Fruit fly (Drosophila melanogaster) whole organism, embryonic: ENCODE data around the gene CG13359.

ENCODE experiments used
- Aef1 ChIP-seq: fragments of 200-800 bp; sonication (Bioruptor generic); IDR thresholded peaks from 3 replicates; pipeline ENCODE4 v1.3.6; 2022; ENCODE audit warnings: missing biosample characterization, missing genetic modification characterization
- B-H2 ChIP-seq: fragments of 200-800 bp; sonication (Bioruptor generic); optimal IDR thresholded peaks from 2 replicates; lab custom pipeline; 2018; ENCODE audit warnings: missing biosample characterization, mild to moderate bottlenecking, missing genetic modification characterization
- Bgb ChIP-seq: fragments of 200-800 bp; sonication (Bioruptor generic); IDR thresholded peaks from 2 replicates; pipeline ENCODE4 v1.3.6; 2022; ENCODE audit warnings: missing biosample characterization, missing genetic modification characterization; ENCODE audit not compliant: partially characterized antibody
- Bteb2 ChIP-seq: fragments of 200-800 bp; sonication (Bioruptor generic); optimal IDR thresholded peaks from 2 replicates; lab custom pipeline; 2016; ENCODE audit warnings: missing biosample characterization, missing genetic modification characterization
- CG10462 ChIP-seq: fragments of 200-800 bp; sonication (Bioruptor generic); optimal IDR thresholded peaks from 2 replicates; lab custom pipeline; 2016; ENCODE audit warnings: missing biosample characterization, missing genetic modification characterization
- CG12299 ChIP-seq: fragments of 200-800 bp; sonication (Bioruptor generic); optimal IDR thresholded peaks from 2 replicates; lab custom pipeline; 2018; ENCODE audit warnings: missing biosample characterization, mild to moderate bottlenecking, missing genetic modification characterization
- CG12391 ChIP-seq: fragments of 200-800 bp; sonication (Bioruptor generic); optimal IDR thresholded peaks from 3 replicates; lab custom pipeline; 2018; ENCODE audit warnings: missing biosample characterization, mild to moderate bottlenecking, missing genetic modification characterization, moderate library complexity
- CG15269 ChIP-seq: fragments of 200-800 bp; sonication (Bioruptor generic); optimal IDR thresholded peaks from 2 replicates; lab custom pipeline; 2018; ENCODE audit warnings: missing biosample characterization, mild to moderate bottlenecking, missing genetic modification characterization, moderate library complexity
- CG1529 ChIP-seq: fragments of 200-800 bp; sonication (Bioruptor generic); optimal IDR thresholded peaks from 3 replicates; lab custom pipeline; 2018; ENCODE audit warnings: missing biosample characterization, missing genetic modification characterization
- CG1603 ChIP-seq: fragments of 200-800 bp; sonication (Bioruptor generic); optimal IDR thresholded peaks from 2 replicates; lab custom pipeline; 2019; ENCODE audit warnings: missing biosample characterization, mild to moderate bottlenecking, missing genetic modification characterization, moderate library complexity
- CG16779 ChIP-seq: fragments of 200-800 bp; sonication (Bioruptor generic); IDR thresholded peaks from 2 replicates; pipeline ENCODE4 v1.3.6; 2022; ENCODE audit warnings: missing biosample characterization, missing genetic modification characterization
- CG17328 ChIP-seq: fragments of 200-800 bp; sonication (Bioruptor generic); IDR thresholded peaks from 2 replicates; pipeline ENCODE4 v1.3.6; 2022; ENCODE audit warnings: missing biosample characterization, missing genetic modification characterization
- CG17361 ChIP-seq: fragments of 200-800 bp; sonication (Bioruptor generic); IDR thresholded peaks from 3 replicates; pipeline ENCODE4 v1.3.6; 2022; ENCODE audit warnings: missing biosample characterization, missing genetic modification characterization
- CG17385 ChIP-seq: fragments of 200-800 bp; sonication (Bioruptor generic); optimal IDR thresholded peaks from 3 replicates; lab custom pipeline; 2018; ENCODE audit warnings: missing biosample characterization, mild to moderate bottlenecking, missing genetic modification characterization
- CG17912 ChIP-seq: fragments of 200-800 bp; sonication (Bioruptor generic); optimal IDR thresholded peaks from 2 replicates; lab custom pipeline; 2018; ENCODE audit warnings: missing biosample characterization, mild to moderate bottlenecking, missing genetic modification characterization
- CG2129 ChIP-seq: fragments of 200-800 bp; sonication (Bioruptor generic); IDR thresholded peaks from 2 replicates; pipeline ENCODE4 v1.3.6; 2022; ENCODE audit warnings: missing biosample characterization, missing genetic modification characterization; ENCODE audit not compliant: partially characterized antibody
- CG31224 ChIP-seq: fragments of 200-800 bp; sonication (Bioruptor generic); IDR thresholded peaks from 2 replicates; pipeline ENCODE4 v1.3.6; 2022; ENCODE audit warnings: missing biosample characterization, missing genetic modification characterization
- CG4404 ChIP-seq: fragments of 200-800 bp; sonication (Bioruptor generic); IDR thresholded peaks from 2 replicates; pipeline ENCODE4 v1.3.6; 2022; ENCODE audit warnings: missing biosample characterization, missing genetic modification characterization
- CG4424 ChIP-seq: fragments of 200-800 bp; sonication (Bioruptor generic); optimal IDR thresholded peaks from 3 replicates; lab custom pipeline; 2016; ENCODE audit warnings: missing biosample characterization, missing genetic modification characterization
- CG7357 ChIP-seq: fragments of 200-800 bp; sonication (Bioruptor generic); IDR thresholded peaks from 3 replicates; pipeline ENCODE4 v1.3.6; 2022; ENCODE audit warnings: missing biosample characterization, missing genetic modification characterization
- CG7963 ChIP-seq: fragments of 200-800 bp; sonication (Bioruptor generic); IDR thresholded peaks from 3 replicates; pipeline ENCODE4 v1.3.6; 2022; ENCODE audit warnings: missing biosample characterization, missing genetic modification characterization; ENCODE audit not compliant: partially characterized antibody
- CG8290 ChIP-seq, 3 experiments: fragments of 200-800 bp; sonication (Bioruptor generic); optimal IDR thresholded peaks; 2 replicates each; lab custom pipeline; 2016 to 2019; ENCODE audit warnings: missing biosample characterization in 3 of 3, missing genetic modification characterization in 3 of 3, mild to moderate bottlenecking in 2 of 3, moderate library complexity in 1 of 3
- Deaf1 ChIP-seq: fragments of 200-800 bp; optimal IDR thresholded peaks from 3 replicates; lab custom pipeline; 2019; ENCODE audit warnings: missing biosample characterization, mild to moderate bottlenecking, missing genetic modification characterization, moderate library complexity
- Dek ChIP-seq: fragments of 200-800 bp; sonication (Bioruptor generic); optimal IDR thresholded peaks from 3 replicates; lab custom pipeline; 2019; ENCODE audit warnings: missing biosample characterization, mild to moderate bottlenecking, missing genetic modification characterization, moderate library complexity
- Dip2 ChIP-seq: fragments of 200-800 bp; sonication (Bioruptor generic); IDR thresholded peaks from 2 replicates; pipeline ENCODE4 v1.3.6; 2022; ENCODE audit warnings: missing biosample characterization, missing genetic modification characterization
- Ets97D ChIP-seq: fragments of 200-800 bp; sonication (Bioruptor generic); optimal IDR thresholded peaks from 3 replicates; lab custom pipeline; 2016; ENCODE audit warnings: missing biosample characterization, missing genetic modification characterization
- HLH4C ChIP-seq: fragments of 200-800 bp; sonication (Bioruptor generic); IDR thresholded peaks from 3 replicates; pipeline ENCODE4 v1.3.6; 2022; ENCODE audit warnings: missing biosample characterization, missing genetic modification characterization; ENCODE audit not compliant: partially characterized antibody
- Hand ChIP-seq: fragments of 200-800 bp; sonication (Bioruptor generic); optimal IDR thresholded peaks from 2 replicates; lab custom pipeline; 2017; ENCODE audit warnings: mild to moderate bottlenecking, missing biosample characterization, missing genetic modification reagents, missing genetic modification characterization
- Lhr ChIP-seq: fragments of 200-800 bp; sonication (Bioruptor generic); optimal IDR thresholded peaks from 3 replicates; lab custom pipeline; 2017; ENCODE audit warnings: mild to moderate bottlenecking, missing biosample characterization, missing genetic modification reagents, missing genetic modification characterization
- Oli ChIP-seq: fragments of 200-800 bp; sonication (Bioruptor generic); optimal IDR thresholded peaks from 2 replicates; lab custom pipeline; 2018; ENCODE audit warnings: missing biosample characterization, mild to moderate bottlenecking, missing genetic modification characterization, moderate library complexity
- Opbp ChIP-seq: fragments of 200-800 bp; sonication (Bioruptor generic); IDR thresholded peaks from 3 replicates; pipeline ENCODE4 v1.3.6; 2022; ENCODE audit warnings: missing biosample characterization, missing genetic modification characterization; ENCODE audit not compliant: partially characterized antibody
- Side ChIP-seq: fragments of 200-800 bp; sonication (Bioruptor generic); optimal IDR thresholded peaks from 2 replicates; lab custom pipeline; 2016; ENCODE audit warnings: missing biosample characterization, missing genetic modification characterization
- Six4 ChIP-seq: fragments of 200-800 bp; sonication (Bioruptor generic); optimal IDR thresholded peaks from 2 replicates; lab custom pipeline; 2016; ENCODE audit warnings: missing biosample characterization, missing genetic modification characterization
- Sox100B ChIP-seq: fragments of 200-800 bp; sonication (Bioruptor generic); optimal IDR thresholded peaks from 3 replicates; lab custom pipeline; 2018; ENCODE audit warnings: missing biosample characterization, mild to moderate bottlenecking, missing genetic modification characterization
- Stat92E ChIP-seq, 3 experiments: fragments of >200 bp in 2 of 3; fragments of 200-800 bp in 1 of 3; sonication (Bioruptor generic) in 1 of 3; optimal IDR thresholded peaks; 2 replicates each; lab custom pipeline; 2017 to 2019; ENCODE audit warnings: missing biosample characterization in 3 of 3, missing genetic modification characterization in 3 of 3, mild to moderate bottlenecking in 1 of 3, moderate library complexity in 1 of 3
- ac ChIP-seq: fragments of 200-800 bp; sonication (Bioruptor generic); optimal IDR thresholded peaks from 3 replicates; lab custom pipeline; 2017; ENCODE audit warnings: missing biosample characterization, mild to moderate bottlenecking, missing genetic modification characterization
- ato ChIP-seq: fragments of 200-800 bp; sonication (Bioruptor generic); IDR thresholded peaks from 2 replicates; pipeline ENCODE4 v1.3.6; 2022; ENCODE audit warnings: missing biosample characterization, missing genetic modification characterization; ENCODE audit not compliant: partially characterized antibody
- bbx ChIP-seq: fragments of 200-800 bp; sonication (Bioruptor generic); IDR thresholded peaks from 2 replicates; pipeline ENCODE4 v1.3.6; 2022; ENCODE audit warnings: missing biosample characterization, missing genetic modification characterization; ENCODE audit not compliant: partially characterized antibody
- bigmax ChIP-seq: fragments of 200-800 bp; sonication (Bioruptor generic); optimal IDR thresholded peaks from 2 replicates; lab custom pipeline; 2018; ENCODE audit warnings: missing biosample characterization, mild to moderate bottlenecking, missing genetic modification characterization
- caup ChIP-seq: fragments of 200-800 bp; sonication (Bioruptor generic); optimal IDR thresholded peaks from 3 replicates; lab custom pipeline; 2017; ENCODE audit warnings: missing biosample characterization, mild to moderate bottlenecking, missing genetic modification characterization, moderate library complexity; ENCODE audit not compliant: severe bottlenecking
- dpn ChIP-seq, 2 experiments: fragments of 200-800 bp; sonication (Bioruptor generic); optimal IDR thresholded peaks; 3 replicates each; lab custom pipeline; 2016; ENCODE audit warnings: missing biosample characterization in 2 of 2, missing genetic modification characterization in 2 of 2
- her ChIP-seq: fragments of 200-800 bp; sonication (Bioruptor generic); optimal IDR thresholded peaks from 2 replicates; lab custom pipeline; 2016; ENCODE audit warnings: missing biosample characterization, missing genetic modification characterization
- inv ChIP-seq: fragments of 200-800 bp; sonication (Bioruptor generic); IDR thresholded peaks from 2 replicates; pipeline ENCODE4 v1.3.6; 2022; ENCODE audit warnings: missing biosample characterization, missing genetic modification characterization; ENCODE audit not compliant: partially characterized antibody
- onecut ChIP-seq: fragments of 200-800 bp; sonication (Bioruptor generic); IDR thresholded peaks from 2 replicates; pipeline ENCODE4 v1.3.6; 2022; ENCODE audit warnings: missing biosample characterization, missing genetic modification characterization
- scrt ChIP-seq: fragments of 200-800 bp; sonication (Bioruptor generic); optimal IDR thresholded peaks from 2 replicates; lab custom pipeline; 2018; ENCODE audit warnings: missing biosample characterization, mild to moderate bottlenecking, missing genetic modification characterization, moderate library complexity
- slp2 ChIP-seq: fragments of 200-800 bp; sonication (Bioruptor generic); optimal IDR thresholded peaks from 2 replicates; lab custom pipeline; 2016; ENCODE audit warnings: missing biosample characterization, missing genetic modification characterization
- so ChIP-seq: fragments of 200-800 bp; sonication (Bioruptor generic); IDR thresholded peaks from 3 replicates; pipeline ENCODE4 v1.3.6; 2022; ENCODE audit warnings: missing biosample characterization, missing genetic modification characterization
- tgo ChIP-seq: fragments of 200-800 bp; sonication (Bioruptor generic); IDR thresholded peaks from 3 replicates; pipeline ENCODE4 v1.3.6; 2022; ENCODE audit warnings: missing biosample characterization, missing genetic modification characterization
- tin ChIP-seq: fragments of 200-800 bp; sonication (Bioruptor generic); optimal IDR thresholded peaks from 3 replicates; lab custom pipeline; 2016; ENCODE audit warnings: missing biosample characterization, missing genetic modification characterization
- trem ChIP-seq: fragments of 200-800 bp; optimal IDR thresholded peaks from 3 replicates; lab custom pipeline; 2019; ENCODE audit warnings: missing biosample characterization, mild to moderate bottlenecking, missing genetic modification characterization, moderate library complexity

Gene CG13359

dm6 chrX:784456-784855, 18.8 kb downstream of the CG13359 start, which contains the start of gene tw (continued):
- TF ChIP-seq CG8290 (GFP tag; optimal IDR thresholded peaks at IDR 0.05; lab: Kevin White, UChicago): no peak
- TF ChIP-seq CG8290 (tag; optimal IDR thresholded peaks at IDR 0.05; lab: Kevin White, UChicago): no peak
- TF ChIP-seq HLH4C (GFP tag; lab: Robert Waterston, UW): peak; percentile 29; the same call in 1 of the 3 replicates
- TF ChIP-seq Bteb2: no peak
- TF ChIP-seq ato (GFP tag; lab: Robert Waterston, UW): 0 out of 2 replicates have a peak, but pooled peaks have one; percentile 34
- TF ChIP-seq Lhr (GFP tag; lab: Kevin White, UChicago): peak; percentile 13
- peak; percentile 33; the same call in 1 of the 3 replicates for TF ChIP-seq Opbp (GFP tag; lab: Robert Waterston, UW)
- no peak for TF ChIP-seq slp2
- no peak for TF ChIP-seq Six4 (GFP tag; lab: Kevin White, UChicago)
- peak; percentile 7 for TF ChIP-seq trem
- no peak for TF ChIP-seq Dip2 (GFP tag; lab: Robert Waterston, UW)
- no peak for TF ChIP-seq Dek (tag; lab: Kevin White, UChicago)
- no peak for TF ChIP-seq Oli
- no peak for TF ChIP-seq CG2129 (GFP tag; lab: Robert Waterston, UW)
- TF ChIP-seq CG10462 (GFP tag; lab: Kevin White, UChicago): no peak
- TF ChIP-seq CG12299 (tag; lab: Kevin White, UChicago): no peak
- TF ChIP-seq Bgb (GFP tag; lab: Robert Waterston, UW): peak; percentile 58; the same call in 1 of the 2 replicates
- TF ChIP-seq bbx (GFP tag; lab: Robert Waterston, UW): peak; percentile 72
- TF ChIP-seq CG1603 (tag; lab: Kevin White, UChicago): peak; percentile 42
- no peak for TF ChIP-seq scrt (GFP tag; lab: Kevin White, UChicago)
- no peak for TF ChIP-seq CG12391 (tag; lab: Kevin White, UChicago)
- no peak for TF ChIP-seq Side (GFP tag; lab: Kevin White, UChicago)
- TF ChIP-seq inv (GFP tag; lab: Robert Waterston, UW): 0 out of 2 replicates have a peak, but pooled peaks have one; percentile 6
- TF ChIP-seq Aef1 (GFP tag; lab: Robert Waterston, UW): no peak
- TF ChIP-seq CG17912 (GFP tag; lab: Kevin White, UChicago): no peak
- TF ChIP-seq CG7963 (GFP tag; lab: Robert Waterston, UW): peak; percentile 48; the same call in 1 of the 3 replicates
- no peak for TF ChIP-seq Hand
- TF ChIP-seq Deaf1 (tag; lab: Kevin White, UChicago): no peak
- no peak for TF ChIP-seq CG16779 (GFP tag; lab: Robert Waterston, UW)
- TF ChIP-seq CG15269 (tag; lab: Kevin White, UChicago): no peak
- no peak for TF ChIP-seq Ets97D
- TF ChIP-seq tgo (GFP tag; lab: Robert Waterston, UW): no peak
- no peak for TF ChIP-seq CG17361 (GFP tag; lab: Robert Waterston, UW)
- no peak for TF ChIP-seq dpn (GFP tag; optimal IDR thresholded peaks at IDR 0.05; lab: Kevin White, UChicago)
- TF ChIP-seq caup: no peak

dm6 chrX:779344-779743, 23.9 kb downstream of the CG13359 start:
- TF ChIP-seq CG4424: peak; percentile 18
- TF ChIP-seq CG1529 (GFP tag; lab: Kevin White, UChicago): no peak
- TF ChIP-seq ac: no peak
- TF ChIP-seq B-H2 (GFP tag; lab: Kevin White, UChicago): no peak
- no peak for TF ChIP-seq CG4404 (GFP tag; lab: Robert Waterston, UW)
- TF ChIP-seq so: 0 out of 3 replicates have a peak, but pooled peaks have one; percentile 40
- TF ChIP-seq HLH4C (GFP tag; lab: Robert Waterston, UW): no peak
- TF ChIP-seq CG17385: peak; percentile 14
- TF ChIP-seq tin: no peak
- TF ChIP-seq CG7357: no peak
- no peak for TF ChIP-seq bigmax
- no peak for TF ChIP-seq Stat92E (GFP tag; optimal IDR thresholded peaks at IDR 0.05; lab: Kevin White, UChicago)
- no peak for TF ChIP-seq CG31224 (GFP tag; lab: Robert Waterston, UW)
- 0 out of 2 replicates have a peak, but pooled peaks have one; percentile 11 for TF ChIP-seq CG17328 (GFP tag; lab: Robert Waterston, UW)
- no peak for TF ChIP-seq onecut (GFP tag; lab: Robert Waterston, UW)
- no peak for TF ChIP-seq her (GFP tag; lab: Kevin White, UChicago)
- TF ChIP-seq Sox100B (GFP tag; lab: Kevin White, UChicago): no peak
